Worm (Caenorhabditis elegans) whole organism, L3 larva: ENCODE results near the gene F44D12.6.

ENCODE experiments used
- ZK546.5 ChIP-seq: sonication (generic microtip); optimal IDR thresholded peaks from 2 replicates; lab custom pipeline; 2017; ENCODE audit warnings: missing biosample characterization, missing genetic modification characterization
- ama-1 ChIP-seq: fragments of 150-350 bp; optimal IDR thresholded peaks from 2 replicates; lab custom pipeline; 2018
- ceh-16 ChIP-seq: sonication (generic microtip); optimal IDR thresholded peaks from 2 replicates; lab custom pipeline; 2017; ENCODE audit warnings: missing biosample characterization, missing genetic modification characterization
- ceh-28 ChIP-seq: fragments of 150-350 bp; optimal IDR thresholded peaks from 2 replicates; lab custom pipeline; 2014; ENCODE audit warnings: missing biosample characterization, missing genetic modification reagents, missing genetic modification characterization
- ceh-82 ChIP-seq: fragments of 150-350 bp; optimal IDR thresholded peaks from 2 replicates; lab custom pipeline; 2014; ENCODE audit warnings: missing biosample characterization, missing genetic modification characterization
- ceh-9 ChIP-seq: sonication (generic microtip); optimal IDR thresholded peaks from 2 replicates; lab custom pipeline; 2018; ENCODE audit warnings: missing biosample characterization, missing genetic modification characterization
- egl-27 ChIP-seq: sonication (generic microtip); optimal IDR thresholded peaks from 4 replicates; lab custom pipeline; 2017; ENCODE audit warnings: missing biosample characterization, missing genetic modification reagents, missing genetic modification characterization
- elt-1 ChIP-seq: fragments of 150-350 bp; optimal IDR thresholded peaks from 2 replicates; lab custom pipeline; 2014; ENCODE audit warnings: missing biosample characterization, missing genetic modification characterization
- elt-2 ChIP-seq: sonication (generic microtip); optimal IDR thresholded peaks from 2 replicates; lab custom pipeline; 2016; ENCODE audit warnings: missing genetic modification reagents, mild to moderate bottlenecking, missing genetic modification characterization, missing compliant biosample characterization
- fkh-10 ChIP-seq: sonication (generic microtip); optimal IDR thresholded peaks from 2 replicates; lab custom pipeline; 2017; ENCODE audit warnings: missing biosample characterization, missing genetic modification reagents, missing genetic modification characterization
- hmg-11 ChIP-seq: sonication (generic microtip); optimal IDR thresholded peaks from 2 replicates; lab custom pipeline; 2016; ENCODE audit warnings: missing genetic modification characterization, missing compliant biosample characterization
- jun-1 ChIP-seq: fragments of 150-350 bp; optimal IDR thresholded peaks from 2 replicates; lab custom pipeline; 2014; ENCODE audit warnings: missing biosample characterization, missing genetic modification reagents, missing genetic modification characterization
- lin-39 ChIP-seq: fragments of 150-350 bp; optimal IDR thresholded peaks from 2 replicates; lab custom pipeline; 2018; ENCODE audit warnings: missing biosample characterization, missing genetic modification reagents, missing genetic modification characterization
- lsy-12 ChIP-seq: sonication (generic microtip); optimal IDR thresholded peaks from 2 replicates; lab custom pipeline; 2016; ENCODE audit warnings: mild to moderate bottlenecking, missing genetic modification characterization, missing compliant biosample characterization
- mdl-1 ChIP-seq: fragments of 150-350 bp; optimal IDR thresholded peaks from 2 replicates; lab custom pipeline; 2014; ENCODE audit warnings: missing biosample characterization, missing genetic modification characterization
- mml-1 ChIP-seq: fragments of 150-350 bp; sonication (generic microtip); optimal IDR thresholded peaks from 3 replicates; lab custom pipeline; 2014; ENCODE audit warnings: missing biosample characterization, missing genetic modification characterization
- nhr-11 ChIP-seq: fragments of 150-350 bp; optimal IDR thresholded peaks from 2 replicates; lab custom pipeline; 2014; ENCODE audit warnings: missing biosample characterization, missing genetic modification characterization
- nhr-23 ChIP-seq: fragments of 150-350 bp; optimal IDR thresholded peaks from 2 replicates; lab custom pipeline; 2014; ENCODE audit warnings: missing biosample characterization, missing genetic modification reagents, missing genetic modification characterization
- nhr-28 ChIP-seq: fragments of 150-350 bp; optimal IDR thresholded peaks from 2 replicates; lab custom pipeline; 2014; ENCODE audit warnings: missing biosample characterization, missing genetic modification characterization
- nhr-43 ChIP-seq: sonication (generic microtip); optimal IDR thresholded peaks from 2 replicates; lab custom pipeline; 2016; ENCODE audit warnings: mild to moderate bottlenecking, missing genetic modification characterization, missing compliant biosample characterization; ENCODE audit not compliant: poor library complexity, severe bottlenecking
- nhr-67 ChIP-seq: fragments of 150-350 bp; optimal IDR thresholded peaks from 2 replicates; lab custom pipeline; 2014; ENCODE audit warnings: missing biosample characterization, missing genetic modification characterization
- nhr-77 ChIP-seq: fragments of 150-350 bp; optimal IDR thresholded peaks from 2 replicates; lab custom pipeline; 2014; ENCODE audit warnings: missing biosample characterization, missing genetic modification characterization
- pha-4 ChIP-seq: fragments of 150-350 bp; optimal IDR thresholded peaks from 2 replicates; lab custom pipeline; 2014; ENCODE audit warnings: missing biosample characterization, missing genetic modification reagents, missing genetic modification characterization
- pqm-1 ChIP-seq: fragments of 150-350 bp; optimal IDR thresholded peaks from 2 replicates; lab custom pipeline; 2017; ENCODE audit warnings: missing biosample characterization, missing genetic modification characterization, inconsistent platforms
- sea-2 ChIP-seq: fragments of 150-350 bp; sonication (generic microtip); optimal IDR thresholded peaks from 4 replicates; lab custom pipeline; 2014; ENCODE audit warnings: missing biosample characterization, missing genetic modification reagents, missing genetic modification characterization
- snpc-4 ChIP-seq: fragments of 150-350 bp; optimal IDR thresholded peaks from 2 replicates; lab custom pipeline; 2014; ENCODE audit warnings: missing biosample characterization, missing genetic modification characterization
- tbx-2 ChIP-seq: sonication (generic microtip); optimal IDR thresholded peaks from 2 replicates; lab custom pipeline; 2016; ENCODE audit warnings: mild to moderate bottlenecking, missing genetic modification characterization, missing compliant biosample characterization
- unc-62 ChIP-seq: fragments of 150-350 bp; sonication (generic microtip); optimal IDR thresholded peaks from 4 replicates; lab custom pipeline; 2014; ENCODE audit warnings: missing biosample characterization, missing genetic modification reagents, missing genetic modification characterization
- ztf-11 ChIP-seq: fragments of 150-350 bp; optimal IDR thresholded peaks from 2 replicates; lab custom pipeline; 2014; ENCODE audit warnings: missing biosample characterization, missing genetic modification characterization

Gene F44D12.6

DNA sequence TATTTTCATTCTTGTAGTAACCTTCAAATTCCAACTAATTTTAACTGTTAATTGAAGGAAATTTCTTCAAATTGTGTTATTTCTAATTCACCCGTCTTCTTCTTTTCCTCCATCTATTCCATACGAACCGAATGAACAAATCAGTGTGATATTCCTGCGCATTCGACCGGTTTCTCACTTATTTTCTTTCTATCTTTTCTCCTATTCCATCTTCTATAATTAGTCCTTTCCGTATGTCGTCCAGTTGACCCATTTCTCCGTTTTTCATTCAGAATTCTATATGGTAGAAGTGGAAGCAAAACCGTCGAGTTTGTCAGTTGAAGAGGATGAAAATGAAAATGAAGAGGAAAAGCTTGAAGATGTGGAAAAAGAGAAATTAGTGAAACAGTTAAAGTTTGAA is 23.6 kb upstream of the F44D12.6 start, which contains the start of gene magu-4:
Gene magu-4, plus strand, starts transcription at position 218 of the 400 bp plus-strand sequence.
- TF ChIP-seq nhr-23 (tag; lab: Kevin White, UChicago) = peak; percentile 61
- TF ChIP-seq ceh-28 (tag; lab: Kevin White, UChicago) = no peak
- TF ChIP-seq, all 47 proteins: peak for 1

DNA sequence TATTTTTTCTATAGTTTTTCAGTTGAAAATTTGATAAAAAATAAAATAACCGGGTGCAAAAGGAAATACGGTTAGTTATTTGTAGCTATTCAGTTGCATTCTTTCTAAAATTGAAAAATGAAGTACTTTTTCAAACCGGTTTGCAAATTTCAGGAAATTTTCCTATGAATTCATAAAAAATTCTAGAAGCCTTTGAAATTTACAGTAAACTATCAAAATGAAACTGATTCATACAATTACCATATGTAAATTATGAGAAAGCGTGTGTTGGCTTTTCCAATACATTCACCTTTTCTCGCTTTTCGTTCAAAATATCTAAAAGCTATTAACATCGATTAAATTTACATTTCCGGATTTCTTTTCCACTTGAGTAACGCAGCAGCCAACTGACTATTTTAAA is 16.2 kb upstream of the F44D12.6 start, which contains the start of gene ent-7:
Gene ent-7, plus strand, starts transcription at position 301 of the 400 bp plus-strand sequence.
- no peak for TF ChIP-seq mdl-1 (tag; lab: Kevin White, UChicago)
- TF ChIP-seq ZK546.5 (tag; lab: Kevin White, UChicago) = no peak
- TF ChIP-seq, all 47 proteins: peak for 0

DNA sequence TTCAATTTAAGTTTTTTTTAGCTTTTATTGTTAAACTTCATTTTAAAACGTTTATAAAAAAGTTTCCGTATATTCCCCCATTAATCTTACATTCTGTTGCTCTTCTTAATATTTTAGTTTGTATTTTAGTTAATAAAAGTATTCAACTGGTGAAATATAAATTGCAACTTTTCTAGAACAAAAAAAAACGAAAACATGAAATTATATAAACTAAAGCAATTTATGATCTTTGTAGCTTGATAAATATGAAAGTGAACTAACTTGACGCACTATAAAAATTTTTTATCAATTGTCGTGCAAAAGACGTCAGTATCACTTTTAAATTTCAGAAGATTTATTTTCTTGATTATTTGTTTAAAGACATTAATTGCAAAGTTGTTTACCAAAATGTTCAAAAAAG is 15.5 kb upstream of the F44D12.6 start, which contains the start of gene F44D12.2:
Gene F44D12.2, minus strand, starts transcription at position 101 of the 400 bp plus-strand sequence.
- TF ChIP-seq pha-4 (peak; percentile 22), pqm-1 (tag; lab: Kevin White, UChicago) (peak; percentile 1), sea-2 (no peak), ceh-28 (tag; lab: Kevin White, UChicago) (no peak), ceh-16 (tag; lab: Kevin White, UChicago) (no peak), nhr-23 (tag; lab: Kevin White, UChicago) (no peak)

DNA sequence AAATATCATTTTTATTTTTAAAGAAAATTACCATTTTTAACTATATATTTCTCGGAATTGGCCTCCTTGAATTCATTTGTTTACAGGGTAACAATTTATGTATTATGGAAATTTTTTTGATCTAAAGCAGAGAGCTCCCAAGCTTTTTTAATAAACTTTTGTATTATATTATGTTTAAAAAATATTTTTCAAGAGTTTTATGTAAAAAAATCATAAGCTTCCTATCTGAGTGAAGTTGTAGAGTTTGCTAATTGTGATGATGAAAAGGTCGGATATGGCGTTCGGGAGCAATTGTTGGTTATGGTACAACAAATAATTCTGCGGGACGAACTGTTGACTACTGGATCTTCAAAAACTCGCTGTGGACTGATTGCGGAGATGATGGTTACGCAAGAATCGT is 11.9 kb upstream of the F44D12.6 start, which contains the start of gene F44D12.19:
Gene F44D12.19, plus strand, starts transcription at position 301 of the 400 bp plus-strand sequence.
- no peak for TF ChIP-seq ama-1 (lab: Kevin White, UChicago)
- TF ChIP-seq ceh-9 (tag; lab: Kevin White, UChicago) = no peak
- TF ChIP-seq nhr-11 (tag; lab: Kevin White, UChicago) = no peak
- no peak for TF ChIP-seq mdl-1 (tag; lab: Kevin White, UChicago)
- TF ChIP-seq nhr-67 = no peak
- no peak for TF ChIP-seq jun-1 (tag; lab: Kevin White, UChicago)
- no peak for TF ChIP-seq pqm-1 (tag; lab: Kevin White, UChicago)
- TF ChIP-seq fkh-10 (GFP tag; lab: Kevin White, UChicago) = no peak
- no peak for TF ChIP-seq nhr-28
- no peak for TF ChIP-seq ceh-28 (tag; lab: Kevin White, UChicago)
- TF ChIP-seq nhr-23 (tag; lab: Kevin White, UChicago) = no peak

DNA sequence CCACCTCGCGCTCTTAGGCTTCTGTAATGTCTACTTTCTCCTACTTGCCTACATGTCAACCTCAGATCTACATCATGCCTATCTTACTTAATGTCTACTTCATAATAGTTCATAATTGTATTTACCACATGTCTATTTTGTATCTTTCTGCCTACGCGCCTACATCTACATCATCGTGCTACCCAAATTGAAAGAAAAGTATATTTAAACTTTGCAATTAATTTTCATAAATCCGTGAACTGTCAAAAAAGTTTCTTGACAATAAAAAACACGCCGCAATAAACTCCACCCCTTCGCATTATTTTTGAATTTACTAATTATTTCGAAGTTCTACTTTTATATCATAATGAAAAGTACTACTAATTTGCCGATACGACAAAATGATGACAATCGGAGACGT is 10.2 kb upstream of the F44D12.6 start, which contains the start of gene F44D12.8:
Gene F44D12.8, plus strand, starts transcription at position 301 of the 400 bp plus-strand sequence.
- TF ChIP-seq lsy-12 (tag; lab: Kevin White, UChicago) (no peak), ceh-28 (tag; lab: Kevin White, UChicago) (no peak), nhr-11 (tag; lab: Kevin White, UChicago) (no peak), snpc-4 (no peak), lin-39 (tag; lab: Kevin White, UChicago) (no peak), nhr-77 (tag; lab: Kevin White, UChicago) (no peak), ztf-11 (no peak), pqm-1 (tag; lab: Kevin White, UChicago) (no peak), elt-2 (tag; lab: Kevin White, UChicago) (no peak), nhr-23 (tag; lab: Kevin White, UChicago) (no peak), ceh-82 (no peak), nhr-43 (tag; lab: Kevin White, UChicago) (no peak)

DNA sequence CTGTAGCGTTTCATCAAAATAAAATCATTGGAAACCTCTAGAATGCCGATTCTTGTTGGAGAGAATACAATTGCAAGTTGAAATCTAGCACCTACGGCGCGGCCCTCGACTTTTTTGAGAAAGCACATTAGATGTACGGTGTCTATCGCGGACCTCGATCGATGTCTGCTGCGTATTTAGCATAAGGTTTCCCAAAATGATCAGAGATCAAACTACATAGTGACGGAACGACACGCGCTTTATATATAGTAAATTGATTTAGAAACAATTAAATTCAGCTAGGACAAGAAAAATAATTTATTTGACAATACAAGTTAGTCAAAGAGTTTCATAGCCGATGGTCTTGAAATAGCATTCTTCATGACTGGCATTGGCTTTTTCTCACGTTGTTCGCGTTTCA is 7.0 kb upstream of the F44D12.6 start:
- TF ChIP-seq nhr-11 (tag; lab: Kevin White, UChicago) (no peak), hmg-11 (no peak), nhr-43 (tag; lab: Kevin White, UChicago) (no peak), ceh-9 (tag; lab: Kevin White, UChicago) (no peak), mml-1 (tag; lab: Kevin White, UChicago) (no peak), lin-39 (tag; lab: Kevin White, UChicago) (no peak), egl-27 (tag; lab: Kevin White, UChicago) (no peak), ama-1 (lab: Kevin White, UChicago) (no peak), tbx-2 (tag; lab: Kevin White, UChicago) (no peak), mdl-1 (tag; lab: Kevin White, UChicago) (no peak), nhr-23 (tag; lab: Kevin White, UChicago) (no peak)

DNA sequence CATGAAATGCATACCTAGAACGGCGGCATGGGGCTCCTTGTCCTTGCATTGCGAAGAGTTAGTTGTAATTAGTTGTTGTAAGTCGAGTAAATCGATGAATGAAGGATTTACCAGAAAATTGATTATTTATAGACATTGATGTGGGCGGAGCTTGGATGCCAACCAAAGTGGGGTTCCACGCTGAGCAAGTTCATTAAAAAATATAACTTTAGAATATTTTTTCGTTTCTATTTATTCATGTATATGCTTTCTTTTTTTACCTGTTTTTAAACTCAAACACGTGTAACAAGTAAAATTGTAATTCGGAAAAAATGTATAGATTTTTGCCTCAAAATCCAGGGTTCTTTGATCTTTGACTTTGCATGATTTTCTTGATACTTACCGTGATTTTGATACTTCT is 5.6 kb upstream of the F44D12.6 start, which contains the start of gene gipc-2:
Gene gipc-2, minus strand, starts transcription at position 101 of the 400 bp plus-strand sequence.
- TF ChIP-seq unc-62 (no peak), nhr-23 (tag; lab: Kevin White, UChicago) (no peak), elt-2 (tag; lab: Kevin White, UChicago) (no peak), lsy-12 (tag; lab: Kevin White, UChicago) (no peak), ceh-16 (tag; lab: Kevin White, UChicago) (no peak), elt-1 (tag; lab: Kevin White, UChicago) (no peak)
